Worm (Caenorhabditis elegans) whole organism, early embryonic: ENCODE data around the gene ptpn-22.

Experiments
- ceh-13 ChIP-seq: fragments of 200-800 bp; sonication (Bioruptor generic); optimal IDR thresholded peaks from 2 replicates; lab custom pipeline; 2018; ENCODE audit warnings: mild to moderate bottlenecking, missing genetic modification characterization, missing compliant biosample characterization
- ceh-36 ChIP-seq: sonication (generic microtip); optimal IDR thresholded peaks from 2 replicates; lab custom pipeline; 2016; ENCODE audit warnings: missing genetic modification characterization, inconsistent platforms, missing compliant biosample characterization
- scrt-1 ChIP-seq: fragments of 200-800 bp; sonication (Bioruptor generic); IDR thresholded peaks from 2 replicates; pipeline ENCODE4 v1.3.6; 2022; ENCODE audit warnings: missing genetic modification characterization, missing compliant biosample characterization
- tbx-37 ChIP-seq: fragments of 200-800 bp; sonication (Bioruptor generic); conservative IDR thresholded peaks from 2 replicates; pipeline ENCODE4 v1.3.6; 2022; ENCODE audit warnings: missing genetic modification reagents, missing genetic modification characterization, missing compliant biosample characterization

- TF ChIP-seq tbx-37 (GFP tag; lab: Robert Waterston, UW), result no peak
- no peak for TF ChIP-seq ceh-36
- no peak for TF ChIP-seq ceh-13
- TF ChIP-seq scrt-1 (GFP tag; lab: Robert Waterston, UW), result no peak
Observed at ce11 chrIV:1738892-1739291, 1.2 kb downstream of the ptpn-22 start.
